Fruit fly (Drosophila melanogaster) whole organism, embryonic: ENCODE measurements around the gene Nagk.

Experiments used
- BEAF-32 ChIP-seq: fragments of 200-800 bp; sonication (Bioruptor generic); optimal IDR thresholded peaks from 3 replicates; lab custom pipeline; 2017; ENCODE audit warnings: missing biosample characterization, missing genetic modification characterization, mild to moderate bottlenecking, moderate library complexity, missing genetic modification reagents
- Blimp-1 ChIP-seq: fragments of 200-800 bp; sonication (Bioruptor generic); optimal IDR thresholded peaks from 3 replicates; lab custom pipeline; 2018; ENCODE audit warnings: missing biosample characterization, missing genetic modification characterization, mild to moderate bottlenecking, moderate library complexity, missing genetic modification reagents
- CG11456 ChIP-seq: fragments of 200-800 bp; sonication (Bioruptor generic); IDR thresholded peaks from 3 replicates; pipeline ENCODE4 v1.3.6; 2022; ENCODE audit warnings: missing biosample characterization, missing genetic modification characterization
- CG12769 ChIP-seq: fragments of 200-800 bp; sonication (Bioruptor generic); optimal IDR thresholded peaks from 2 replicates; lab custom pipeline; 2019; ENCODE audit warnings: missing biosample characterization, mild to moderate bottlenecking, missing genetic modification characterization, moderate library complexity
- CG1603 ChIP-seq: fragments of 200-800 bp; sonication (Bioruptor generic); optimal IDR thresholded peaks from 2 replicates; lab custom pipeline; 2019; ENCODE audit warnings: missing biosample characterization, mild to moderate bottlenecking, missing genetic modification characterization, moderate library complexity
- CG16863 ChIP-seq: fragments of 200-800 bp; sonication (Bioruptor generic); optimal IDR thresholded peaks from 3 replicates; lab custom pipeline; 2016; ENCODE audit warnings: missing biosample characterization, missing genetic modification characterization
- CG17568 ChIP-seq: fragments of 200-800 bp; sonication (Bioruptor generic); optimal IDR thresholded peaks from 2 replicates; lab custom pipeline; 2018; ENCODE audit warnings: missing biosample characterization, mild to moderate bottlenecking, missing genetic modification characterization, moderate library complexity
- CG17612 ChIP-seq: fragments of 200-800 bp; sonication (Bioruptor generic); IDR thresholded peaks from 2 replicates; pipeline ENCODE4 v1.3.6; 2022; ENCODE audit warnings: missing biosample characterization, missing genetic modification characterization
- CG1832 ChIP-seq: fragments of 200-800 bp; sonication (Bioruptor generic); optimal IDR thresholded peaks from 2 replicates; lab custom pipeline; 2017; ENCODE audit warnings: missing biosample characterization, mild to moderate bottlenecking, missing genetic modification characterization, inconsistent platforms
- CG18599 ChIP-seq: fragments of 200-800 bp; sonication (Bioruptor generic); optimal IDR thresholded peaks from 3 replicates; lab custom pipeline; 2017; ENCODE audit warnings: missing biosample characterization, missing genetic modification characterization, mild to moderate bottlenecking, moderate library complexity, missing genetic modification reagents
- CG3163 ChIP-seq: fragments of 200-800 bp; sonication (Bioruptor generic); optimal IDR thresholded peaks from 3 replicates; lab custom pipeline; 2016; ENCODE audit warnings: missing biosample characterization, missing genetic modification characterization
- CG34422 ChIP-seq: fragments of 200-800 bp; sonication (Bioruptor generic); IDR thresholded peaks from 3 replicates; pipeline ENCODE4 v1.3.6; 2022; ENCODE audit warnings: missing biosample characterization, missing genetic modification characterization
- CG4328 ChIP-seq: fragments of 200-800 bp; sonication (Bioruptor generic); optimal IDR thresholded peaks from 3 replicates; lab custom pipeline; 2017; ENCODE audit warnings: missing biosample characterization, missing genetic modification reagents, missing genetic modification characterization
- CG4360 ChIP-seq: fragments of 200-800 bp; sonication (Bioruptor generic); IDR thresholded peaks from 2 replicates; pipeline ENCODE4 v1.3.6; 2022; ENCODE audit warnings: missing biosample characterization, missing genetic modification characterization
- CG7556 ChIP-seq: fragments of 200-800 bp; sonication (Bioruptor generic); optimal IDR thresholded peaks from 2 replicates; lab custom pipeline; 2017; ENCODE audit warnings: missing biosample characterization, mild to moderate bottlenecking, missing genetic modification characterization
- CG9932 ChIP-seq: fragments of 200-800 bp; sonication (Bioruptor generic); IDR thresholded peaks from 2 replicates; pipeline ENCODE4 v1.3.6; 2022; ENCODE audit warnings: missing biosample characterization, missing genetic modification characterization
- CTCF ChIP-seq: fragments of 200-800 bp; sonication (Bioruptor generic); optimal IDR thresholded peaks from 2 replicates; lab custom pipeline; 2017; ENCODE audit warnings: missing biosample characterization, mild to moderate bottlenecking, missing genetic modification characterization, moderate library complexity
- CkIIα-i1 ChIP-seq: fragments of 200-800 bp; sonication (Bioruptor generic); IDR thresholded peaks from 2 replicates; pipeline ENCODE4 v1.3.6; 2022; ENCODE audit warnings: missing biosample characterization, missing genetic modification characterization
- Deaf1 ChIP-seq: fragments of 200-800 bp; optimal IDR thresholded peaks from 3 replicates; lab custom pipeline; 2019; ENCODE audit warnings: missing biosample characterization, mild to moderate bottlenecking, missing genetic modification characterization, moderate library complexity
- Eip74EF ChIP-seq, 2 experiments: fragments of 200-800 bp in 1 of 2; fragments of >200 bp in 1 of 2; sonication (Bioruptor generic) in 1 of 2; optimal IDR thresholded peaks; 2 replicates each; lab custom pipeline; 2017 to 2019; ENCODE audit warnings: missing biosample characterization in 2 of 2, missing genetic modification characterization in 2 of 2, mild to moderate bottlenecking in 1 of 2, moderate library complexity in 1 of 2
- Gsc ChIP-seq: fragments of 200-800 bp; sonication (Bioruptor generic); IDR thresholded peaks from 2 replicates; pipeline ENCODE4 v1.3.6; 2022; ENCODE audit warnings: missing biosample characterization, missing genetic modification characterization
- H2.0 ChIP-seq: fragments of 200-800 bp; sonication (Bioruptor generic); IDR thresholded peaks from 2 replicates; pipeline ENCODE4 v1.3.6; 2022; ENCODE audit warnings: missing biosample characterization, missing genetic modification characterization
- HHEX ChIP-seq: fragments of 200-800 bp; sonication (Bioruptor generic); optimal IDR thresholded peaks from 3 replicates; lab custom pipeline; 2017; ENCODE audit warnings: missing biosample characterization, mild to moderate bottlenecking, missing genetic modification characterization, missing genetic modification reagents
- Hr3 ChIP-seq: fragments of 200-800 bp; sonication (Bioruptor generic); optimal IDR thresholded peaks from 3 replicates; lab custom pipeline; 2016; ENCODE audit warnings: missing biosample characterization, missing genetic modification characterization
- Hr51 ChIP-seq, 2 experiments: fragments of 200-800 bp; sonication (Bioruptor generic); optimal IDR thresholded peaks; 2 replicates in 1 of 2; 3 replicates in 1 of 2; lab custom pipeline; 2016 to 2018; ENCODE audit warnings: missing biosample characterization in 2 of 2, missing genetic modification characterization in 2 of 2, mild to moderate bottlenecking in 1 of 2, moderate library complexity in 1 of 2
- Nf-YC ChIP-seq: fragments of 200-800 bp; optimal IDR thresholded peaks from 3 replicates; lab custom pipeline; 2019; ENCODE audit warnings: missing biosample characterization, mild to moderate bottlenecking, missing genetic modification characterization, moderate library complexity
- Rfx ChIP-seq: fragments of 200-800 bp; sonication (Bioruptor generic); IDR thresholded peaks from 2 replicates; pipeline ENCODE4 v1.3.6; 2022; ENCODE audit warnings: missing biosample characterization, missing genetic modification characterization
- Sry-β ChIP-seq: fragments of 200-800 bp; sonication (Bioruptor generic); optimal IDR thresholded peaks from 2 replicates; lab custom pipeline; 2018; ENCODE audit warnings: missing biosample characterization, mild to moderate bottlenecking, missing genetic modification characterization, moderate library complexity
- Sry-δ ChIP-seq: fragments of 200-800 bp; sonication (Bioruptor generic); optimal IDR thresholded peaks from 2 replicates; lab custom pipeline; 2016; ENCODE audit warnings: missing biosample characterization, missing genetic modification characterization
- Taf1 ChIP-seq: fragments of 200-800 bp; sonication (Bioruptor generic); IDR thresholded peaks from 2 replicates; pipeline ENCODE4 v1.3.6; 2022; ENCODE audit warnings: missing biosample characterization, missing genetic modification characterization
- Xrp1 ChIP-seq: fragments of 200-800 bp; sonication (Bioruptor generic); IDR thresholded peaks from 2 replicates; pipeline ENCODE4 v1.3.6; 2022; ENCODE audit warnings: missing biosample characterization, missing genetic modification characterization
- bab2 ChIP-seq: fragments of 200-800 bp; sonication (Bioruptor generic); optimal IDR thresholded peaks from 2 replicates; lab custom pipeline; 2016; ENCODE audit warnings: missing biosample characterization, missing genetic modification characterization
- cato ChIP-seq: fragments of 200-800 bp; sonication (Bioruptor generic); optimal IDR thresholded peaks from 2 replicates; lab custom pipeline; 2016; ENCODE audit warnings: missing biosample characterization, missing genetic modification characterization, borderline replicate concordance
- chm ChIP-seq: fragments of 200-800 bp; sonication (Bioruptor generic); IDR thresholded peaks from 2 replicates; pipeline ENCODE4 v1.3.6; 2022; ENCODE audit warnings: missing biosample characterization, missing genetic modification characterization
- dimm ChIP-seq: fragments of 200-800 bp; sonication (Bioruptor generic); IDR thresholded peaks from 2 replicates; pipeline ENCODE4 v1.3.6; 2022; ENCODE audit warnings: missing biosample characterization, missing genetic modification characterization
- dmrt99B ChIP-seq: fragments of 200-800 bp; sonication (Bioruptor generic); optimal IDR thresholded peaks from 2 replicates; lab custom pipeline; 2018; ENCODE audit warnings: missing biosample characterization, mild to moderate bottlenecking, missing genetic modification characterization, moderate library complexity
- nmo ChIP-seq: fragments of 200-800 bp; sonication (Bioruptor generic); optimal IDR thresholded peaks from 2 replicates; lab custom pipeline; 2018; ENCODE audit warnings: missing biosample characterization, mild to moderate bottlenecking, missing genetic modification characterization, moderate library complexity
- oc ChIP-seq: fragments of 200-800 bp; sonication (Bioruptor generic); optimal IDR thresholded peaks from 2 replicates; lab custom pipeline; 2018; ENCODE audit warnings: missing biosample characterization, mild to moderate bottlenecking, missing genetic modification characterization, moderate library complexity
- pb ChIP-seq: fragments of 200-800 bp; sonication (Bioruptor generic); optimal IDR thresholded peaks from 3 replicates; lab custom pipeline; 2016; ENCODE audit warnings: missing biosample characterization, missing genetic modification characterization
- prd ChIP-seq, 3 experiments: fragments of >200 bp in 2 of 3; fragments of 200-800 bp in 1 of 3; sonication (Bioruptor generic) in 1 of 3; optimal IDR thresholded peaks in 2 of 3; IDR thresholded peaks in 1 of 3; 2 replicates in 2 of 3; 3 replicates in 1 of 3; pipeline versions ENCODE4 v1.3.6 to Lab custom; 2017 to 2022; ENCODE audit warnings: missing biosample characterization in 1 of 3, missing genetic modification characterization in 1 of 3
- repo ChIP-seq: fragments of 200-800 bp; sonication (Bioruptor generic); optimal IDR thresholded peaks from 2 replicates; lab custom pipeline; 2016; ENCODE audit warnings: missing biosample characterization, missing genetic modification characterization
- shn ChIP-seq: fragments of 200-800 bp; sonication (Bioruptor generic); optimal IDR thresholded peaks from 3 replicates; lab custom pipeline; 2016; ENCODE audit warnings: missing biosample characterization, missing genetic modification characterization
- sob ChIP-seq: fragments of 200-800 bp; sonication (Bioruptor generic); IDR thresholded peaks from 2 replicates; pipeline ENCODE4 v1.3.6; 2022; ENCODE audit warnings: missing biosample characterization, missing genetic modification characterization
- tap ChIP-seq: fragments of 200-800 bp; optimal IDR thresholded peaks from 3 replicates; lab custom pipeline; 2019; ENCODE audit warnings: missing biosample characterization, mild to moderate bottlenecking, missing genetic modification characterization, moderate library complexity
- unpg ChIP-seq: fragments of 200-800 bp; sonication (Bioruptor generic); optimal IDR thresholded peaks from 3 replicates; lab custom pipeline; 2018; ENCODE audit warnings: missing biosample characterization, mild to moderate bottlenecking, missing genetic modification characterization, moderate library complexity
- vfl ChIP-seq: fragments of 200-800 bp; sonication (Bioruptor generic); optimal IDR thresholded peaks from 2 replicates; lab custom pipeline; 2016; ENCODE audit warnings: missing biosample characterization, missing genetic modification characterization
- vnd ChIP-seq: fragments of 200-800 bp; sonication (Bioruptor generic); IDR thresholded peaks from 3 replicates; pipeline ENCODE4 v1.3.6; 2022; ENCODE audit warnings: missing biosample characterization, missing genetic modification characterization; ENCODE audit not compliant: partially characterized antibody
- zf30C ChIP-seq: fragments of 200-800 bp; sonication (Bioruptor generic); optimal IDR thresholded peaks from 3 replicates; lab custom pipeline; 2018; ENCODE audit warnings: missing biosample characterization, mild to moderate bottlenecking, missing genetic modification characterization

Gene Nagk

dm6 chr3R:15319912-15320746 lies 22.9 kb downstream of the Nagk start, which contains the start of the genes CG6276 and CG44040 (continued):
- TF ChIP-seq CG34422 (GFP tag; lab: Robert Waterston, UW), result no peak
- peak; percentile 42 for TF ChIP-seq Nf-YC (tag; lab: Kevin White, UChicago)
- no peak for TF ChIP-seq Eip74EF (GFP tag; optimal IDR thresholded peaks at IDR 0.05; lab: Kevin White, UChicago)
- TF ChIP-seq dmrt99B, result no peak
- TF ChIP-seq repo, result no peak
- no peak for TF ChIP-seq CkIIα-i1 (GFP tag; lab: Robert Waterston, UW)
- no peak for TF ChIP-seq CG17612 (GFP tag; lab: Robert Waterston, UW)
- peak; percentile 56 for TF ChIP-seq sob
- TF ChIP-seq CTCF, result no peak
- TF ChIP-seq dimm (GFP tag; lab: Robert Waterston, UW), result no peak
- no peak for TF ChIP-seq Sry-β (GFP tag; lab: Kevin White, UChicago)
- peak; percentile 57 for TF ChIP-seq CG9932
- TF ChIP-seq Deaf1 (tag; lab: Kevin White, UChicago), result no peak
- TF ChIP-seq CG3163 (GFP tag; lab: Kevin White, UChicago), result peak; percentile 2
- no peak for TF ChIP-seq pb
- TF ChIP-seq Sry-δ (GFP tag; lab: Kevin White, UChicago), result peak; percentile 15
- peak; percentile 75 for TF ChIP-seq CG18599 (GFP tag; lab: Kevin White, UChicago)
- peak in 1 of 2 experiments; percentile 57 for TF ChIP-seq Hr51 (GFP tag; optimal IDR thresholded peaks at IDR 0.05; lab: Kevin White, UChicago)
- no peak for TF ChIP-seq CG4360
- TF ChIP-seq oc, result peak; percentile 5
- peak; percentile 40 for TF ChIP-seq CG7556 (GFP tag; lab: Kevin White, UChicago)
- TF ChIP-seq shn (GFP tag; lab: Kevin White, UChicago), result no peak
- peak; percentile 9 for TF ChIP-seq CG16863
- no peak for TF ChIP-seq vnd
- TF ChIP-seq cato, result no peak
- peak; percentile 13 for TF ChIP-seq Blimp-1
- no peak for TF ChIP-seq zf30C (GFP tag; lab: Kevin White, UChicago)
- peak; percentile 9 for TF ChIP-seq tap (tag; lab: Kevin White, UChicago)
- peak; percentile 50 for TF ChIP-seq unpg
- TF ChIP-seq Gsc (GFP tag; lab: Robert Waterston, UW), result no peak
- TF ChIP-seq CG1832 (GFP tag; lab: Kevin White, UChicago), result no peak
- TF ChIP-seq HHEX, result peak; percentile 49
- TF ChIP-seq CG12769, result peak; percentile 71
- TF ChIP-seq H2.0, result peak; percentile 8; the same call in 1 of the 2 replicates
- no peak for TF ChIP-seq prd (optimal IDR thresholded peaks at IDR 0.05; lab: Kevin White, UChicago)
- TF ChIP-seq prd (GFP tag; IDR thresholded peaks at IDR 0.05; lab: Robert Waterston, UW), result peak; percentile 32; the same call in 1 of the 3 replicates
- peak; percentile 65 for TF ChIP-seq Rfx (GFP tag; lab: Robert Waterston, UW)
- TF ChIP-seq Xrp1 (GFP tag; lab: Robert Waterston, UW), result peak; percentile 52; the same call in 1 of the 2 replicates
- no peak for TF ChIP-seq CG11456 (GFP tag; lab: Robert Waterston, UW)
- TF ChIP-seq nmo, result peak; percentile 34
- TF ChIP-seq bab2 (GFP tag; lab: Kevin White, UChicago), result peak; percentile 24
- peak; percentile 24 for TF ChIP-seq BEAF-32 (GFP tag; lab: Kevin White, UChicago)
- TF ChIP-seq Hr3 (GFP tag; lab: Kevin White, UChicago), result peak; percentile 36
- no peak for TF ChIP-seq Taf1 (GFP tag; lab: Robert Waterston, UW)
- no peak for TF ChIP-seq CG17568 (GFP tag; lab: Kevin White, UChicago)
- no peak for TF ChIP-seq CG4328 (GFP tag; lab: Kevin White, UChicago)
- TF ChIP-seq vfl (GFP tag; lab: Kevin White, UChicago), result peak; percentile 23
- TF ChIP-seq chm (GFP tag; lab: Robert Waterston, UW), result no peak
- peak; percentile 55 for TF ChIP-seq CG1603
